Fruit fly (Drosophila melanogaster) S2 (cell line): ENCODE data around the gene CG13312.

Experiments
- CG8478 ChIP-seq: fragments of >200 bp; optimal IDR thresholded peaks from 2 replicates; lab custom pipeline; 2018
- CTCF ChIP-seq, 2 experiments: fragments of >200 bp; optimal IDR thresholded peaks; 2 replicates each; lab custom pipeline; 2018

- TF ChIP-seq CG8478 (lab: Kevin White, UChicago) (no peak), CTCF (optimal IDR thresholded peaks at IDR 0.05; lab: Kevin White, UChicago) (no peak)
Observed at dm6 chr3L:8852907-8853306, 45.9 kb upstream of the CG13312 start.
